Fruit fly (Drosophila melanogaster) whole organism, wandering third instar larva: ENCODE measurements around the gene CG10031.

Experiments used
- Abd-B ChIP-seq: fragments of >200 bp; optimal IDR thresholded peaks from 2 replicates; lab custom pipeline; 2017; ENCODE audit warnings: missing biosample characterization, missing genetic modification characterization
- CG32264 ChIP-seq: fragments of 200-800 bp; sonication (Bioruptor generic); optimal IDR thresholded peaks from 2 replicates; lab custom pipeline; 2016; ENCODE audit warnings: missing biosample characterization, missing genetic modification characterization
- CG9705 ChIP-seq: fragments of 200-800 bp; sonication (Bioruptor generic); optimal IDR thresholded peaks from 2 replicates; lab custom pipeline; 2018; ENCODE audit warnings: missing biosample characterization, mild to moderate bottlenecking, missing genetic modification characterization
- CrebA ChIP-seq: fragments of 200-800 bp; sonication (Bioruptor generic); optimal IDR thresholded peaks from 2 replicates; lab custom pipeline; 2016; ENCODE audit warnings: missing biosample characterization, mild to moderate bottlenecking, missing genetic modification characterization, borderline replicate concordance
- Dfd ChIP-seq: fragments of >200 bp; optimal IDR thresholded peaks from 2 replicates; lab custom pipeline; 2017; ENCODE audit warnings: missing biosample characterization, missing genetic modification characterization
- Dif ChIP-seq: fragments of 200-275, 200-300 bp; sonication (Bioruptor generic); optimal IDR thresholded peaks from 2 replicates; lab custom pipeline; 2018; ENCODE audit warnings: missing biosample characterization, missing genetic modification characterization; ENCODE audit not compliant: partially characterized antibody
- GATAd ChIP-seq: sonication (Bioruptor generic); optimal IDR thresholded peaks from 2 replicates; lab custom pipeline; 2016; ENCODE audit warnings: missing biosample characterization, missing genetic modification characterization
- HLH106 ChIP-seq: fragments of 200-800 bp; optimal IDR thresholded peaks from 3 replicates; lab custom pipeline; 2019; ENCODE audit warnings: missing biosample characterization, mild to moderate bottlenecking, missing genetic modification characterization, moderate library complexity
- Hnf4 ChIP-seq: fragments of 200-800 bp; sonication (Bioruptor generic); optimal IDR thresholded peaks from 2 replicates; lab custom pipeline; 2016; ENCODE audit warnings: missing biosample characterization, mild to moderate bottlenecking, missing genetic modification characterization
- Hr78 ChIP-seq: fragments of >200 bp; optimal IDR thresholded peaks from 2 replicates; lab custom pipeline; 2017; ENCODE audit warnings: missing biosample characterization, missing genetic modification characterization
- Hr83 ChIP-seq: fragments of 200-300 bp; sonication (Bioruptor generic); optimal IDR thresholded peaks from 2 replicates; lab custom pipeline; 2016; ENCODE audit warnings: missing biosample characterization, mild to moderate bottlenecking, missing genetic modification characterization, moderate library complexity; ENCODE audit not compliant: poor library complexity, severe bottlenecking
- Jra ChIP-seq: sonication (Bioruptor generic); optimal IDR thresholded peaks from 2 replicates; lab custom pipeline; 2016; ENCODE audit warnings: missing biosample characterization, missing genetic modification characterization
- Mio ChIP-seq: sonication (Bioruptor generic); optimal IDR thresholded peaks from 2 replicates; lab custom pipeline; 2016; ENCODE audit warnings: missing biosample characterization, missing genetic modification characterization
- Myc ChIP-seq: fragments of >200 bp; optimal IDR thresholded peaks from 2 replicates; lab custom pipeline; 2017
- N ChIP-seq: fragments of >200 bp; optimal IDR thresholded peaks from 2 replicates; lab custom pipeline; 2018; ENCODE audit warnings: missing biosample characterization, missing external identifiers, missing genetic modification characterization
- OdsH ChIP-seq: fragments of 200-800 bp; sonication (Bioruptor generic); optimal IDR thresholded peaks from 2 replicates; lab custom pipeline; 2016; ENCODE audit warnings: missing biosample characterization, mild to moderate bottlenecking, missing genetic modification characterization
- Rel ChIP-seq, 2 experiments: fragments of 200-800 bp; sonication (Bioruptor generic) in 1 of 2; optimal IDR thresholded peaks; 2 replicates in 1 of 2; 3 replicates in 1 of 2; lab custom pipeline; 2016 to 2019; ENCODE audit warnings: mild to moderate bottlenecking in 2 of 2, missing biosample characterization in 2 of 2, missing genetic modification characterization in 2 of 2, moderate library complexity in 1 of 2
- Sp1 ChIP-seq: fragments of 200-800 bp; sonication (Bioruptor generic); optimal IDR thresholded peaks from 3 replicates; lab custom pipeline; 2019; ENCODE audit warnings: missing biosample characterization, mild to moderate bottlenecking, missing genetic modification characterization, moderate library complexity
- Vsx2 ChIP-seq: fragments of 200-300, 225-300 bp; sonication (Bioruptor generic); optimal IDR thresholded peaks from 2 replicates; lab custom pipeline; 2018; ENCODE audit warnings: missing biosample characterization, missing genetic modification characterization; ENCODE audit not compliant: partially characterized antibody
- br ChIP-seq: fragments of 200-800 bp; sonication (Bioruptor generic); optimal IDR thresholded peaks from 2 replicates; lab custom pipeline; 2016; ENCODE audit warnings: missing biosample characterization, missing genetic modification characterization
- brk ChIP-seq: fragments of 200-800 bp; sonication (Bioruptor generic); optimal IDR thresholded peaks from 2 replicates; lab custom pipeline; 2016; ENCODE audit warnings: missing biosample characterization, mild to moderate bottlenecking, missing genetic modification characterization
- dl ChIP-seq, 2 experiments: fragments of 175-275, 200-275 bp in 1 of 2; fragments of 200-275 bp in 1 of 2; sonication (Bioruptor generic); optimal IDR thresholded peaks; lab custom pipeline; 2018; ENCODE audit warnings: mild to moderate bottlenecking in 2 of 2, missing biosample characterization in 2 of 2, missing genetic modification characterization in 2 of 2, moderate library complexity in 2 of 2; ENCODE audit not compliant: partially characterized antibody in 2 of 2, insufficient read depth in 1 of 2
- dmrt93B ChIP-seq: fragments of 200-800 bp; sonication (Bioruptor generic); optimal IDR thresholded peaks from 2 replicates; lab custom pipeline; 2018; ENCODE audit warnings: missing biosample characterization, mild to moderate bottlenecking, missing genetic modification characterization
- dsf ChIP-seq: sonication (Bioruptor generic); optimal IDR thresholded peaks from 2 replicates; lab custom pipeline; 2016; ENCODE audit warnings: missing biosample characterization, missing genetic modification characterization, borderline replicate concordance
- ey ChIP-seq: fragments of 200-800 bp; sonication (Bioruptor generic); optimal IDR thresholded peaks from 2 replicates; lab custom pipeline; 2016; ENCODE audit warnings: missing biosample characterization, missing genetic modification characterization
- foxo ChIP-seq, 2 experiments: fragments of 200-800 bp; sonication (Bioruptor generic); optimal IDR thresholded peaks; 2 replicates in 1 of 2; 3 replicates in 1 of 2; lab custom pipeline; 2016 to 2017; ENCODE audit warnings: missing biosample characterization in 2 of 2, missing genetic modification characterization in 2 of 2
- fru ChIP-seq: fragments of 200-800 bp; sonication (Bioruptor generic); optimal IDR thresholded peaks from 3 replicates; lab custom pipeline; 2016; ENCODE audit warnings: missing biosample characterization, mild to moderate bottlenecking, missing genetic modification characterization
- h ChIP-seq: fragments of 200-800 bp; sonication (Bioruptor generic); optimal IDR thresholded peaks from 3 replicates; lab custom pipeline; 2016; ENCODE audit warnings: missing biosample characterization, mild to moderate bottlenecking, missing genetic modification characterization
- jim ChIP-seq: fragments of 175-275, 200-325 bp; sonication (Bioruptor generic); optimal IDR thresholded peaks from 2 replicates; lab custom pipeline; 2016; ENCODE audit warnings: missing biosample characterization, mild to moderate bottlenecking, missing genetic modification characterization
- lola ChIP-seq: fragments of >200 bp; optimal IDR thresholded peaks from 2 replicates; lab custom pipeline; 2017; ENCODE audit warnings: missing biosample characterization, missing genetic modification characterization
- pan ChIP-seq: fragments of >200 bp; optimal IDR thresholded peaks from 2 replicates; lab custom pipeline; 2017
- psq ChIP-seq: fragments of 200-800 bp; sonication (Bioruptor generic); optimal IDR thresholded peaks from 3 replicates; lab custom pipeline; 2017; ENCODE audit warnings: missing biosample characterization, mild to moderate bottlenecking, missing genetic modification characterization, moderate library complexity
- rgr ChIP-seq: fragments of 200-800 bp; sonication (Bioruptor generic); optimal IDR thresholded peaks from 3 replicates; lab custom pipeline; 2016; ENCODE audit warnings: missing biosample characterization, mild to moderate bottlenecking, missing genetic modification characterization
- sage ChIP-seq: fragments of 200-800 bp; sonication (Bioruptor generic); optimal IDR thresholded peaks from 2 replicates; lab custom pipeline; 2016; ENCODE audit warnings: missing biosample characterization, mild to moderate bottlenecking, missing genetic modification characterization
- sv ChIP-seq: fragments of 200-800 bp; sonication (Bioruptor generic); optimal IDR thresholded peaks from 3 replicates; lab custom pipeline; 2016; ENCODE audit warnings: missing biosample characterization, missing genetic modification characterization
- tai ChIP-seq: sonication (Bioruptor generic); optimal IDR thresholded peaks from 2 replicates; lab custom pipeline; 2016; ENCODE audit warnings: missing biosample characterization, missing genetic modification characterization
- usp ChIP-seq: fragments of >200 bp; optimal IDR thresholded peaks from 2 replicates; lab custom pipeline; 2017; ENCODE audit warnings: missing biosample characterization, missing genetic modification characterization
- woc ChIP-seq: sonication (Bioruptor generic); optimal IDR thresholded peaks from 2 replicates; lab custom pipeline; 2016; ENCODE audit warnings: missing biosample characterization, mild to moderate bottlenecking, missing genetic modification characterization

The CG10031 gene

DNA sequence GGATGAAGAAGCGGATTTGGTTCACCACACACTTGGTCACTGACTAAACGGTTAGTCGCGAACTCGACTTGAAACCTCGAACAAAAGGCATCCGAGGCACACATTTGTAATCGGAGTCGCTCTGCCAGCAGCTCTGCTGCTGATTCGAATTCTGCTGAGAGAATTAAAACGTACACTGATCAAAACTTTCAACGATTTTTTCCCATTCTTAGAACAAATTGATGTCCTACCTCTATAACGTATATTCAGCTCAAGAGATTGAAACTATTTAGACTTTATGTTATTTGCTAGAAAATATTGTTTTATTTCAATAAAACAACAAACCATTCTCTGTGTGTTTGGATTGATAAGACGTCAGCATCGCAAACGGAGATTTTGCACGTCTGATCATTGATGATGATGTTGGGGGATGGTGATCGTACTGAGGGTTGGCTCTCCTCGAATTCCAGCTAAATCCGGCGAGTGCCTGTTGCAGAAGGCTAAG, 6.6 kb upstream of the CG10031 start, which contains the start of gene CG31778 (continued):
- TF ChIP-seq GATAd (peak; percentile 42), woc (GFP tag; lab: Kevin White, UChicago) (peak; percentile 61)

DNA sequence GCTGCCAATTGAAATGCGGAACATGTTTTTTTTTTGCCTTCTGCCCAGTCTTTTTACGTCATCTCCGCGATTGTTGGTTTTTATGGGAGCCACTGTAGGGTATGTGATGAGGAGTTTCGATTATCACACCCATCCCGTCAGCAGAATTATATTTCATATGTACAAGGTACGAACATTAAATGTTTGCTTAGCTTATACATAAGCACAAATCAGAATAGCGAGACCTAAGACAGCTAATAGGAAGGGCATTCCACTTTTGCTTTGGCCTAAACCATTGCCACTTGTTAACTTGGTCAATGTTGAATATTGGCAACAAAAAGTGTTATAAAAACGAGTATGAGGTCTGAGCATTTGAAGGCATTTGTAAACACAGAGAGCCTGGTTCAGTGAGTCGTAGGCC, 4.4 kb upstream of the CG10031 start, which contains the start of gene CG2816:
CG2816 (plus strand) TSS at position 400 of the 400 bp plus-strand sequence.
- TF ChIP-seq lola (GFP tag; lab: Kevin White, UChicago) (no peak), usp (no peak), N (GFP tag; lab: Kevin White, UChicago) (no peak), dmrt93B (peak; percentile 84), CrebA (no peak), dsf (peak; percentile 65), HLH106 (tag; lab: Kevin White, UChicago) (peak; percentile 96), Dif (no peak), dl (GFP tag; optimal IDR thresholded peaks at IDR 0.05; lab: Kevin White, UChicago; ENCODE audit: insufficient read depth in 1 of 2, partially characterized antibody in 2 of 2) (no peak), Hr78 (GFP tag; lab: Kevin White, UChicago) (no peak), sage (GFP tag; lab: Kevin White, UChicago) (peak; percentile 58), CG9705 (GFP tag; lab: Kevin White, UChicago) (peak; percentile 90), rgr (GFP tag; lab: Kevin White, UChicago) (peak; percentile 95), h (peak; percentile 97), Jra (peak; percentile 84), CG32264 (GFP tag; lab: Kevin White, UChicago) (peak; percentile 84), Hr83 (GFP tag; lab: Kevin White, UChicago) (no peak), Abd-B (GFP tag; lab: Kevin White, UChicago) (no peak), Hnf4 (GFP tag; lab: Kevin White, UChicago) (peak; percentile 93), brk (GFP tag; lab: Kevin White, UChicago) (peak; percentile 88), foxo (GFP tag; optimal IDR thresholded peaks at IDR 0.05; lab: Kevin White, UChicago) (peak; percentile 78 to 94), Dfd (GFP tag; lab: Kevin White, UChicago) (no peak), OdsH (GFP tag; lab: Kevin White, UChicago) (peak; percentile 95), GATAd (peak; percentile 88), jim (peak; percentile 25), Myc (lab: Kevin White, UChicago) (peak; percentile 30), woc (GFP tag; lab: Kevin White, UChicago) (peak; percentile 81), sv (GFP tag; lab: Kevin White, UChicago) (no peak), ey (peak; percentile 98), pan (lab: Kevin White, UChicago) (no peak), psq (GFP tag; lab: Kevin White, UChicago) (peak; percentile 85), Vsx2 (GFP tag; lab: Kevin White, UChicago) (no peak), br (peak; percentile 93), fru (GFP tag; lab: Kevin White, UChicago) (peak; percentile 95), Mio (peak; percentile 85), tai (GFP tag; lab: Kevin White, UChicago) (peak; percentile 90), Rel (GFP tag; optimal IDR thresholded peaks at IDR 0.05; lab: Kevin White, UChicago) (peak; percentile 39), Rel (tag; optimal IDR thresholded peaks at IDR 0.05; lab: Kevin White, UChicago) (peak; percentile 74), Sp1 (GFP tag; lab: Kevin White, UChicago) (peak; percentile 92)

DNA sequence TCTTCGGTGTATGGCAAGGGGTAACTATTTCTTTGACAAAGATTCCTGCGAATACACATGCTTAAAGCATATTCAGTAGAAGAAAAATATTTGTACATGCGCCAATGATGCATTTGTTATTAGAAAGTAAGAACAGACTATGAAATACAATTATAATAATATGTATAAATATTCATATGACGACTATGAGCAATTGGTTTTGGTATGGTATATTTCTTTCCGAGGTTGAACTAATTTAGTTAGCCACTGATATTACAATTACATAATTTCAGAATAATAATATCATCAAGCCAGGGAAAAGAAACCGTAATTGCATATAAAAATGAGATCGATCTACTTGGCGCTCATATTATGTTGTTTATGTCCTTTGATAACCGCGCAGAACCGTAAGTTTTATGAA, 2.6 kb upstream of the CG10031 start, which contains the start of gene CG43145:
CG43145 (plus strand) TSS at position 301 of the 400 bp plus-strand sequence.
- TF ChIP-seq HLH106 (tag; lab: Kevin White, UChicago) (no peak), CG32264 (GFP tag; lab: Kevin White, UChicago) (no peak), jim (no peak), pan (lab: Kevin White, UChicago) (no peak), ey (no peak), GATAd (no peak), h (no peak), tai (GFP tag; lab: Kevin White, UChicago) (no peak), lola (GFP tag; lab: Kevin White, UChicago) (no peak), CrebA (no peak), N (GFP tag; lab: Kevin White, UChicago) (no peak), Hr83 (GFP tag; lab: Kevin White, UChicago) (no peak), brk (GFP tag; lab: Kevin White, UChicago) (no peak), fru (GFP tag; lab: Kevin White, UChicago) (no peak), rgr (GFP tag; lab: Kevin White, UChicago) (no peak), Jra (no peak), woc (GFP tag; lab: Kevin White, UChicago) (no peak), dl (GFP tag; optimal IDR thresholded peaks at IDR 0.05; lab: Kevin White, UChicago; ENCODE audit: insufficient read depth in 1 of 2, partially characterized antibody in 2 of 2) (no peak), foxo (GFP tag; optimal IDR thresholded peaks at IDR 0.05; lab: Kevin White, UChicago) (no peak)
